Worm (Caenorhabditis elegans) whole organism, L1 larva: ENCODE data around the gene ssp-36.

Source experiments
- ets-5 ChIP-seq: fragments of 200-800 bp; sonication (Bioruptor generic); IDR thresholded peaks from 2 replicates; pipeline ENCODE4 v1.3.6; 2022; ENCODE audit warnings: missing genetic modification characterization, missing compliant biosample characterization
- fkh-8 ChIP-seq: sonication (generic microtip); optimal IDR thresholded peaks from 2 replicates; lab custom pipeline; 2016; ENCODE audit warnings: mild to moderate bottlenecking, missing genetic modification characterization, missing compliant biosample characterization
- mdl-1 ChIP-seq, 2 experiments: fragments of 150-350 bp; optimal IDR thresholded peaks; 2 replicates each; lab custom pipeline; 2014 to 2017; ENCODE audit warnings: missing biosample characterization in 2 of 2, missing genetic modification characterization in 2 of 2, inconsistent platforms in 1 of 2
- nhr-237 ChIP-seq: fragments of 150-350 bp; optimal IDR thresholded peaks from 2 replicates; lab custom pipeline; 2014; ENCODE audit warnings: missing biosample characterization, missing genetic modification characterization
- nhr-76 ChIP-seq: sonication (generic microtip); optimal IDR thresholded peaks from 2 replicates; lab custom pipeline; 2017; ENCODE audit warnings: missing biosample characterization, missing genetic modification characterization
- nhr-77 ChIP-seq: fragments of 150-350 bp; optimal IDR thresholded peaks from 2 replicates; lab custom pipeline; 2014; ENCODE audit warnings: missing biosample characterization, missing genetic modification characterization
- pqm-1 ChIP-seq: sonication (generic microtip); optimal IDR thresholded peaks from 3 replicates; lab custom pipeline; 2017; ENCODE audit warnings: missing biosample characterization, missing genetic modification characterization
- unc-62 ChIP-seq: fragments of 150-350 bp; optimal IDR thresholded peaks from 2 replicates; lab custom pipeline; 2014; ENCODE audit warnings: missing biosample characterization, missing genetic modification reagents, missing genetic modification characterization
- vab-15 ChIP-seq: sonication (generic microtip); optimal IDR thresholded peaks from 2 replicates; lab custom pipeline; 2017; ENCODE audit warnings: missing genotype, mild to moderate bottlenecking, missing genetic modification characterization, missing compliant biosample characterization

ce11 chrIV:9717844-9718243 lies 48.3 kb downstream of the ssp-36 start:
- TF ChIP-seq mdl-1 (tag; optimal IDR thresholded peaks at IDR 0.05; lab: Kevin White, UChicago) (no peak), vab-15 (tag; lab: Kevin White, UChicago) (no peak), unc-62 (GFP tag; lab: Kevin White, UChicago) (no peak), ets-5 (GFP tag; lab: Robert Waterston, UW) (no peak), pqm-1 (tag; lab: Kevin White, UChicago) (no peak), nhr-76 (tag; lab: Kevin White, UChicago) (no peak), nhr-77 (tag; lab: Kevin White, UChicago) (no peak), fkh-8 (tag; lab: Kevin White, UChicago) (no peak), nhr-237 (tag; lab: Kevin White, UChicago) (no peak)
